Worm (Caenorhabditis elegans): ENCODE measurements around the gene F49F1.15.

ce11 chrIV:4108767-4109166 is 5.7 kb downstream of the F49F1.15 start, which contains the start of gene C35B1.7:
- TF ChIP-seq lin-13 (tag; optimal IDR thresholded peaks at IDR 0.05), result no peak
- TF ChIP-seq pha-4 (tag; optimal IDR thresholded peaks at IDR 0.05), result no peak
- TF ChIP-seq nhr-28 (tag; optimal IDR thresholded peaks at IDR 0.05), result no peak
- no peak for TF ChIP-seq ceh-43 (GFP tag; optimal IDR thresholded peaks at IDR 0.05)
- TF ChIP-seq ztf-11 (tag; optimal IDR thresholded peaks at IDR 0.05), result no peak
- TF ChIP-seq blmp-1 (tag; optimal IDR thresholded peaks at IDR 0.05), result no peak
- TF ChIP-seq nhr-76 (tag; optimal IDR thresholded peaks at IDR 0.05), result no peak
- TF ChIP-seq mab-5 (tag; optimal IDR thresholded peaks at IDR 0.05), result no peak
- TF ChIP-seq snpc-4 (tag; optimal IDR thresholded peaks at IDR 0.05), result no peak
- no peak for TF ChIP-seq elt-3 (tag; optimal IDR thresholded peaks at IDR 0.05)
- no peak for TF ChIP-seq mep-1 (tag; optimal IDR thresholded peaks at IDR 0.05)
- TF ChIP-seq flh-1 (GFP tag; optimal IDR thresholded peaks at IDR 0.05), result no peak

Data from whole organism, mixed stage, embryonic.